Worm (Caenorhabditis elegans): Measurements from ENCODE around the gene C34C12.2.

DNA sequence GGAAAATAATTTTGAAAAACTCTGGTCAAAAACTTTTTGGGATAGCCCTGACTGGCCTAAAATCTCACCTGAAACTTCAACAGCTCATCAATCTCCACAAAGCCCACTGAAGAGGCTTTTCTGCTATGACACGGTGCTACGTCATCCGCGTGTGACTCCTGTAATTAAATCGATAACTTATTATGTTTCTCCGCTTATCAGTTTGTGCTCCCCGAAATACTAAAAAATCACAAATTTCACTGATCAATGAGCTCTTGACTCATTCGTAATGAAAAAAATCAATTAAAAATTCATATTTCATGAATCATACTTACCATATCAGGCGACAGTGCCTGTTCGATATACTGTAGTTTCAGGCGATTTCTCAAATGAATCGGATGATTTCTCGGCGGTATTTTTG lies 21.4 kb downstream of the C34C12.2 start:
- no peak for TF ChIP-seq ceh-82 (tag; optimal IDR thresholded peaks at IDR 0.05)
- TF ChIP-seq elt-3 (tag; optimal IDR thresholded peaks at IDR 0.05), result no peak
- no peak for TF ChIP-seq snpc-4 (tag; optimal IDR thresholded peaks at IDR 0.05)
- no peak for TF ChIP-seq mdl-1 (tag; optimal IDR thresholded peaks at IDR 0.05)
- TF ChIP-seq nhr-28 (tag; optimal IDR thresholded peaks at IDR 0.05), result no peak
- TF ChIP-seq ZK546.5 (tag; optimal IDR thresholded peaks at IDR 0.05), result no peak

All from whole organism, L3 larva.